Fruit fly (Drosophila melanogaster): ENCODE results near the gene RhoGAP68F.
A peak's percentile ranks its signal among the peaks of the same experiment; 100 is the strongest.

RhoGAP68F gene

DNA sequence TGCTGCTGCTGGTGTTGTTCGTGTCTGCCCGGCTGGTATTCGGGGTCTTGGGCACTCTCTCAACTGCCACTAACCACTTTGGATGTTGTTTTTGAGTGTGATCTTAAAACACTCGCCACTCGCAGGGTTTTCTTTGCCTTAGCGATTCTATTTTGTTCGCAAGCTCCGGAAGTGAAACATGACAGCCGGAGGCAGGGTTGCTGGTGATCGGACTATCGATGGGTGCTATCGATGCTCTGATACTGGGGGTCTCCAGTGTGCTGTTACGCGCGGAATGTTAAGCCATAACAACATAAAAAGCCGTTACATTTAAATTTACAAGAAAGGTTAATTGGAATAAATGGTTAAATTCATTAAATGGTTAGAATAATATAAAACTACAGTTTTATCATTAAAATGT is 13.7 kb upstream of the RhoGAP68F start, which contains the start of gene yps (continued):
- TF ChIP-seq sna (GFP tag; IDR thresholded peaks at IDR 0.05; ENCODE audit: partially characterized antibody) (peak; percentile 29; the same call in 1 of the 2 replicates), Lpt (GFP tag; optimal IDR thresholded peaks at IDR 0.05) (no peak), CG8944 (GFP tag; optimal IDR thresholded peaks at IDR 0.05) (peak; percentile 80), CG17829 (tag; optimal IDR thresholded peaks at IDR 0.05) (peak; percentile 90), Rfx (GFP tag; IDR thresholded peaks at IDR 0.05) (peak; percentile 97), Camta (GFP tag; optimal IDR thresholded peaks at IDR 0.05) (peak; percentile 93), CG6272 (GFP tag; IDR thresholded peaks at IDR 0.05) (peak; percentile 58; the same call in 1 of the 2 replicates), YL-1 (GFP tag; optimal IDR thresholded peaks at IDR 0.05) (peak; percentile 98), CG43689 (GFP tag; IDR thresholded peaks at IDR 0.05) (peak; percentile 83), ATbp (GFP tag; optimal IDR thresholded peaks at IDR 0.05) (peak; percentile 96), CG9817 (tag; optimal IDR thresholded peaks at IDR 0.05) (peak; percentile 90)

DNA sequence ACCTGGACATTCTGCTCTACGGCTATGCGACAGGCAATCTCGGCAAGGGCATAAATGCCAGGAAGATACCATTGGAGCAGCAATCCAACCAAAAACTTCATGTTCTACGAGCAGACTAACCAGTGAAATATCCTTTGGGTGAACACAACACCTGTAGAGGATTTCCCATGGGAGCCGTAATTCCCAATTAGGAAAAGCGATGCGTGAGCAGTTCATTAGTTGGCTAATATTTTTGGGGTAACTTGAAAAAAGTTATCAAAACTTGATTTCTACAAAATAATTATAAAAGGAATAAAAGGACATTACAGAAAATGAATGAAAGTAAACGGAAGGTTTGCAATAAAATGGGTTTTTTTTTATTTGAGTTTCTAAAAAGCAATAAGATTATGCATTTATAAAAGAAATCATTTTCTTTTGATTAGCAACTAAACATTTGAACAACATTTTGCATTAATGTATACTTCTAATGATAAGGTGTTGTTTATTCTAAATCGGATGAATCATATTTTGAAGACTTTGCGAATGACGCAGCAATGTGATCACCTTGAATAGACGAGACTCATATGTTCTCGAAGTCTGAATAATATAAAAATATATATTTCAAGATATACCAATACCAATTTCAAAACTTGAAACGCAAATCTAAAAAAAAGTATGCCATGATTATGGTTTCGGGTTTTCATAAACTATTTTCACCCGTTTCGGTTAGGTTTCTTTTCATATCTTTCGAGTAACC is 11.2 kb upstream of the RhoGAP68F start, which contains the start of the genes Ir68b and CG34241:
Gene Ir68b, minus strand, starts transcription at position 101 of the 736 bp plus-strand sequence.
Gene CG34241, plus strand, starts transcription at position 686 of the 736 bp plus-strand sequence.
- no peak for TF ChIP-seq fd102C (GFP tag; optimal IDR thresholded peaks at IDR 0.05)
- no peak for TF ChIP-seq amos (GFP tag; IDR thresholded peaks at IDR 0.05; ENCODE audit: partially characterized antibody)
- TF ChIP-seq nmo (GFP tag; optimal IDR thresholded peaks at IDR 0.05): no peak
- TF ChIP-seq fd3F (GFP tag; optimal IDR thresholded peaks at IDR 0.05): no peak
- TF ChIP-seq CG11093 (GFP tag; IDR thresholded peaks at IDR 0.05): no peak
- no peak for TF ChIP-seq CG8281 (tag; optimal IDR thresholded peaks at IDR 0.05)
- TF ChIP-seq ap (GFP tag; IDR thresholded peaks at IDR 0.05): no peak
- TF ChIP-seq CG7372 (GFP tag; IDR thresholded peaks at IDR 0.05): no peak
- TF ChIP-seq hkb (optimal IDR thresholded peaks at IDR 0.05): no peak
- TF ChIP-seq hkb (GFP tag; IDR thresholded peaks at IDR 0.05): no peak
- TF ChIP-seq sna (GFP tag; IDR thresholded peaks at IDR 0.05; ENCODE audit: partially characterized antibody): no peak
- TF ChIP-seq tgo (GFP tag; IDR thresholded peaks at IDR 0.05): no peak
- no peak for TF ChIP-seq CG8388 (GFP tag; optimal IDR thresholded peaks at IDR 0.05)

DNA sequence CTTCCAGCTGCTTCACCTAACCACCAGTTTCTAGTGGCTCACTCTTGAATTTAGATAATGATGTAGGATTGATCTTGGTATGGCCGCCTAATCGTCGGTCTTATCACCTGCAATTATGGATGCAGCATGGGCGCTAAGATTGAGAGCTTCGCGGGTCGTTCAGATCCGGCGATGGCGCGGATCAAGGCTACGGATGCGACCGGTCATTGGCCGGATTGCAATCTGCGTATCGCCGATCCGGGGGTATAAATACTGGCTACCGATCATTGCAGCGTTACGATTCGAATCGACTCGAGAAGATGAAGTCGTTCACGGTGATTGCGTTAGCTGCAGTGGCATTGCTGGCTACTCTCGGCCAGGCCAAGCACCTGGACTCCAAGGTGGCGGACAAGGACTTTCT is 9.6 kb upstream of the RhoGAP68F start, which contains the start of gene Lsp2:
Gene Lsp2, plus strand, starts transcription at position 283 of the 400 bp plus-strand sequence.
- TF ChIP-seq CG11504 (tag; optimal IDR thresholded peaks at IDR 0.05): no peak
- no peak for TF ChIP-seq schlank (tag; optimal IDR thresholded peaks at IDR 0.05)
- TF ChIP-seq Usf (GFP tag; optimal IDR thresholded peaks at IDR 0.05): no peak
- no peak for TF ChIP-seq Trl (optimal IDR thresholded peaks at IDR 0.05)
- TF ChIP-seq Trl (GFP tag; optimal IDR thresholded peaks at IDR 0.05): no peak

DNA sequence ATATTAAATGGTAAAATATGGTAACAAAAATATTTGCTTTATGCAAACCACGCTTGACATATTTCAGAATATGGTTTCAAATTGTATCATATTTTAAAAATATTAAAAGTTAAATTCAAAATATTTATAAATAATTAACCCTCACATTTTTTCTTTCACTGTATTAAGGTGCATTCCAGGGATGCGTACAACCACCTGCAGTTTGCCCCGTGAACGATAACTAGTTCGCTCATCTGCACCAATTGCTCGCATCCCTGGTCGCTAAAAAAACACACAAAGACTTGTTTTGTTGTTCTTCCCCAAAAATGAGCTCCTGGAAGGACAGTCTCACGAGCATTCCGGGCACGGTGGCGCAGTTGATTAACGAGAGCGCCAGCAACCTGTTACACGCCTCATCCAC is 6.8 kb upstream of the RhoGAP68F start, which contains the start of gene DEF8:
Gene DEF8, plus strand, starts transcription at position 229 of the 400 bp plus-strand sequence.
- TF ChIP-seq insv (GFP tag; optimal IDR thresholded peaks at IDR 0.05) (peak in 1 of 2 experiments; percentile 54), z (GFP tag; IDR thresholded peaks at IDR 0.05) (no peak), CG8281 (tag; optimal IDR thresholded peaks at IDR 0.05) (peak; percentile 61), gem (tag; optimal IDR thresholded peaks at IDR 0.05) (peak; percentile 92), zfh2 (GFP tag; optimal IDR thresholded peaks at IDR 0.05) (peak; percentile 2), zen (tag; optimal IDR thresholded peaks at IDR 0.05) (peak; percentile 87), kni (GFP tag; optimal IDR thresholded peaks at IDR 0.05) (peak; percentile 40), grn (GFP tag; optimal IDR thresholded peaks at IDR 0.05) (no peak), dan (GFP tag; IDR thresholded peaks at IDR 0.05) (no peak), emc (GFP tag; optimal IDR thresholded peaks at IDR 0.05) (no peak), crc (GFP tag; optimal IDR thresholded peaks at IDR 0.05) (no peak), CG32767 (GFP tag; IDR thresholded peaks at IDR 0.05) (peak; percentile 82), fd3F (GFP tag; optimal IDR thresholded peaks at IDR 0.05) (peak; percentile 77), CG9609 (GFP tag; optimal IDR thresholded peaks at IDR 0.05) (peak; percentile 19), Kr (GFP tag; optimal IDR thresholded peaks at IDR 0.05) (no peak), CG30431 (GFP tag; optimal IDR thresholded peaks at IDR 0.05) (peak; percentile 51), CG17186 (GFP tag; optimal IDR thresholded peaks at IDR 0.05) (peak; percentile 82), seq (GFP tag; IDR thresholded peaks at IDR 0.05) (peak; percentile 69), Hr3 (GFP tag; optimal IDR thresholded peaks at IDR 0.05) (peak; percentile 86), Scr (GFP tag; IDR thresholded peaks at IDR 0.05; ENCODE audit: partially characterized antibody) (peak; percentile 42)

Data from whole organism, embryonic.